Worm (Caenorhabditis elegans) whole organism, L4 larva: ENCODE results near the gene folt-1.

Source experiments
- D1046.2 ChIP-seq: fragments of 200-800 bp; sonication (Bioruptor generic); IDR thresholded peaks from 2 replicates; pipeline ENCODE4 v1.3.6; 2022; ENCODE audit warnings: missing genetic modification characterization, missing compliant biosample characterization
- F26F4.8 ChIP-seq: fragments of 200-800 bp; sonication (Bioruptor generic); conservative IDR thresholded peaks from 2 replicates; pipeline ENCODE4 v1.3.6; 2022; ENCODE audit warnings: missing genetic modification characterization, missing compliant biosample characterization
- T20F7.1 ChIP-seq: fragments of 200-800 bp; sonication (Bioruptor generic); optimal IDR thresholded peaks from 2 replicates; lab custom pipeline; 2018; ENCODE audit warnings: mild to moderate bottlenecking, missing genetic modification characterization, missing compliant biosample characterization
- T26A8.4 ChIP-seq: fragments of 200-800 bp; sonication (Bioruptor generic); IDR thresholded peaks from 2 replicates; pipeline ENCODE4 v1.3.6; 2022; ENCODE audit warnings: missing genetic modification characterization, missing compliant biosample characterization
- Y105C5A.15 ChIP-seq: fragments of 200-800 bp; sonication (Bioruptor generic); IDR thresholded peaks from 2 replicates; pipeline ENCODE4 v1.3.6; 2022; ENCODE audit warnings: missing genetic modification characterization, missing compliant biosample characterization
- Y48G9A.11 ChIP-seq: fragments of 200-800 bp; sonication (Bioruptor generic); IDR thresholded peaks from 2 replicates; pipeline ENCODE4 v1.3.6; 2022; ENCODE audit warnings: missing genetic modification reagents, missing genetic modification characterization, missing compliant biosample characterization
- Y75B8A.6 ChIP-seq: fragments of 200-800 bp; sonication (Bioruptor generic); IDR thresholded peaks from 2 replicates; pipeline ENCODE4 v1.3.6; 2022; ENCODE audit warnings: missing genetic modification reagents, missing genetic modification characterization, missing compliant biosample characterization
- ZK337.2 ChIP-seq: fragments of 200-800 bp; sonication (Bioruptor generic); IDR thresholded peaks from 2 replicates; pipeline ENCODE4 v1.3.6; 2022; ENCODE audit warnings: missing genetic modification reagents, missing genetic modification characterization, missing compliant biosample characterization
- ZK546.5 ChIP-seq, 2 experiments: sonication (generic microtip); optimal IDR thresholded peaks; 2 replicates each; lab custom pipeline; 2017; ENCODE audit warnings: missing biosample characterization in 2 of 2, missing genetic modification characterization in 2 of 2
- ama-1 ChIP-seq: fragments of 150-350 bp; optimal IDR thresholded peaks from 2 replicates; lab custom pipeline; 2014; ENCODE audit warnings: inconsistent platforms, mixed read lengths
- attf-4 ChIP-seq: sonication (generic microtip); optimal IDR thresholded peaks from 3 replicates; lab custom pipeline; 2017; ENCODE audit warnings: missing biosample characterization, missing genetic modification characterization
- ceh-32 ChIP-seq: sonication (generic microtip); optimal IDR thresholded peaks from 2 replicates; lab custom pipeline; 2016; ENCODE audit warnings: mild to moderate bottlenecking, missing genetic modification characterization, missing compliant biosample characterization; ENCODE audit not compliant: poor library complexity
- ceh-62 ChIP-seq: sonication (generic microtip); optimal IDR thresholded peaks from 2 replicates; lab custom pipeline; 2017; ENCODE audit warnings: missing biosample characterization, missing genetic modification characterization
- cey-2 ChIP-seq: sonication (generic microtip); optimal IDR thresholded peaks from 3 replicates; lab custom pipeline; 2017; ENCODE audit warnings: missing genetic modification characterization, mild to moderate bottlenecking, missing compliant biosample characterization, antibody characterized with exemption, borderline replicate concordance; ENCODE audit not compliant: insufficient read depth
- ctbp-1 ChIP-seq: fragments of 200-800 bp; sonication (Bioruptor generic); IDR thresholded peaks from 2 replicates; pipeline ENCODE4 v1.3.6; 2022; ENCODE audit warnings: missing genetic modification reagents, missing genetic modification characterization, missing compliant biosample characterization
- daf-16 ChIP-seq, 3 experiments: sonication (generic microtip); optimal IDR thresholded peaks; 2 replicates each; lab custom pipeline; 2016 to 2017; ENCODE audit warnings: missing genetic modification characterization in 3 of 3, missing genetic modification reagents in 3 of 3, mild to moderate bottlenecking in 2 of 3, missing compliant biosample characterization in 2 of 3, missing biosample characterization in 1 of 3, moderate library complexity in 1 of 3
- daf-8 ChIP-seq: fragments of 200-800 bp; sonication (Bioruptor generic); IDR thresholded peaks from 2 replicates; pipeline ENCODE4 v1.3.6; 2022; ENCODE audit warnings: missing genetic modification characterization, missing compliant biosample characterization
- dmd-6 ChIP-seq: fragments of 200-800 bp; sonication (Bioruptor generic); IDR thresholded peaks from 2 replicates; pipeline ENCODE4 v1.3.6; 2022; ENCODE audit warnings: missing genetic modification reagents, missing genetic modification characterization, missing compliant biosample characterization
- dmd-8 ChIP-seq: fragments of 200-800 bp; sonication (Bioruptor generic); IDR thresholded peaks from 2 replicates; pipeline ENCODE4 v1.3.6; 2022; ENCODE audit warnings: missing genetic modification characterization, missing compliant biosample characterization
- dpl-1 ChIP-seq: fragments of 150-350 bp; optimal IDR thresholded peaks from 2 replicates; lab custom pipeline; 2014; ENCODE audit warnings: missing biosample characterization, missing genetic modification reagents, missing genetic modification characterization
- duxl-1 ChIP-seq: sonication (generic microtip); optimal IDR thresholded peaks from 2 replicates; lab custom pipeline; 2016; ENCODE audit warnings: mild to moderate bottlenecking, missing genetic modification characterization, moderate library complexity, missing compliant biosample characterization; ENCODE audit not compliant: poor library complexity
- dve-1 ChIP-seq: sonication (generic microtip); optimal IDR thresholded peaks from 2 replicates; lab custom pipeline; 2017; ENCODE audit warnings: antibody characterized with exemption, mild to moderate bottlenecking, missing genetic modification characterization, missing compliant biosample characterization; ENCODE audit not compliant: insufficient read depth
- fkh-10 ChIP-seq: fragments of 150-350 bp; optimal IDR thresholded peaks from 2 replicates; lab custom pipeline; 2014; ENCODE audit warnings: missing biosample characterization, missing genetic modification reagents, missing genetic modification characterization
- lin-1 ChIP-seq: fragments of 200-800 bp; sonication (Bioruptor generic); IDR thresholded peaks from 2 replicates; pipeline ENCODE4 v1.3.6; 2022; ENCODE audit warnings: missing genetic modification reagents, missing genetic modification characterization, missing compliant biosample characterization
- lin-15B ChIP-seq: fragments of 150-350 bp; sonication (generic microtip); optimal IDR thresholded peaks from 3 replicates; lab custom pipeline; 2014; ENCODE audit warnings: missing biosample characterization, missing genetic modification characterization
- lin-39 ChIP-seq: fragments of 150-350 bp; optimal IDR thresholded peaks from 2 replicates; lab custom pipeline; 2014; ENCODE audit warnings: missing biosample characterization, missing genetic modification reagents, missing genetic modification characterization
- lsy-2 ChIP-seq, 2 experiments: fragments of 150-350 bp in 1 of 2; sonication (generic microtip) in 1 of 2; optimal IDR thresholded peaks; 2 replicates each; lab custom pipeline; 2014 to 2017; ENCODE audit warnings: missing biosample characterization in 2 of 2, missing genetic modification characterization in 2 of 2
- madf-5 ChIP-seq, 2 experiments: fragments of 200-800 bp; sonication (Bioruptor generic); IDR thresholded peaks; 2 replicates each; pipeline ENCODE4 v1.3.6; 2022; ENCODE audit warnings: missing compliant biosample characterization in 2 of 2, missing genetic modification characterization in 2 of 2
- mdl-1 ChIP-seq, 2 experiments: fragments of 150-350 bp in 1 of 2; sonication (generic microtip) in 1 of 2; optimal IDR thresholded peaks; 2 replicates each; lab custom pipeline; 2014 to 2017; ENCODE audit warnings: missing biosample characterization in 2 of 2, missing genetic modification characterization in 2 of 2
- mep-1 ChIP-seq: fragments of 150-350 bp; sonication (generic microtip); optimal IDR thresholded peaks from 3 replicates; lab custom pipeline; 2014; ENCODE audit warnings: missing biosample characterization, missing genetic modification characterization
- mes-2 ChIP-seq: sonication (generic microtip); optimal IDR thresholded peaks from 2 replicates; lab custom pipeline; 2016; ENCODE audit warnings: missing genotype, mild to moderate bottlenecking, missing genetic modification characterization, missing compliant biosample characterization; ENCODE audit not compliant: poor library complexity, severe bottlenecking
- mxl-2 ChIP-seq: fragments of 200-800 bp; sonication (Bioruptor generic); conservative IDR thresholded peaks from 2 replicates; pipeline ENCODE4 v1.3.6; 2022; ENCODE audit warnings: missing genetic modification reagents, missing genetic modification characterization, missing compliant biosample characterization
- nhr-10 ChIP-seq: fragments of 150-350 bp; optimal IDR thresholded peaks from 2 replicates; lab custom pipeline; 2014; ENCODE audit warnings: missing biosample characterization, missing genetic modification characterization
- nhr-102 ChIP-seq: sonication (generic microtip); optimal IDR thresholded peaks from 2 replicates; lab custom pipeline; 2016; ENCODE audit warnings: mild to moderate bottlenecking, missing genetic modification characterization, moderate library complexity, missing compliant biosample characterization
- nhr-237 ChIP-seq: sonication (generic microtip); optimal IDR thresholded peaks from 2 replicates; lab custom pipeline; 2017; ENCODE audit warnings: missing biosample characterization, missing genetic modification characterization
- nhr-25 ChIP-seq: sonication (generic microtip); optimal IDR thresholded peaks from 2 replicates; lab custom pipeline; 2017; ENCODE audit warnings: missing genetic modification characterization, mild to moderate bottlenecking, missing compliant biosample characterization, antibody characterized with exemption, moderate library complexity, borderline replicate concordance; ENCODE audit not compliant: insufficient read depth
- nhr-28 ChIP-seq: fragments of 150-350 bp; optimal IDR thresholded peaks from 2 replicates; lab custom pipeline; 2014; ENCODE audit warnings: missing biosample characterization, missing genetic modification characterization
- nhr-41 ChIP-seq: fragments of 200-800 bp; sonication (Bioruptor generic); IDR thresholded peaks from 2 replicates; pipeline ENCODE4 v1.3.6; 2022; ENCODE audit warnings: missing genetic modification reagents, missing genetic modification characterization, missing compliant biosample characterization
- nhr-48 ChIP-seq: sonication (generic microtip); optimal IDR thresholded peaks from 2 replicates; lab custom pipeline; 2016; ENCODE audit warnings: mild to moderate bottlenecking, missing genetic modification characterization, missing compliant biosample characterization
- nhr-6 ChIP-seq: fragments of 150-350 bp; optimal IDR thresholded peaks from 2 replicates; lab custom pipeline; 2014; ENCODE audit warnings: missing biosample characterization, missing genetic modification characterization
- nhr-77 ChIP-seq: fragments of 150-350 bp; optimal IDR thresholded peaks from 2 replicates; lab custom pipeline; 2014; ENCODE audit warnings: missing biosample characterization, missing genetic modification characterization
- pha-4 ChIP-seq, 2 experiments: fragments of 150-350 bp in 1 of 2; fragments of 200-800 bp in 1 of 2; sonication (Bioruptor generic) in 1 of 2; IDR thresholded peaks in 1 of 2; optimal IDR thresholded peaks in 1 of 2; 2 replicates each; pipeline versions ENCODE4 v1.3.6 to Lab custom; 2014 to 2022; ENCODE audit warnings: missing genetic modification characterization in 2 of 2, missing genetic modification reagents in 2 of 2, missing biosample characterization in 1 of 2, missing compliant biosample characterization in 1 of 2
- pqm-1 ChIP-seq: sonication (generic microtip); optimal IDR thresholded peaks from 2 replicates; lab custom pipeline; 2017; ENCODE audit warnings: missing biosample characterization, missing genetic modification characterization
- rbr-2 ChIP-seq: sonication (generic microtip); optimal IDR thresholded peaks from 2 replicates; lab custom pipeline; 2016; ENCODE audit warnings: missing genotype, missing genetic modification characterization, missing compliant biosample characterization
- saeg-2 ChIP-seq: fragments of 200-800 bp; sonication (Bioruptor generic); IDR thresholded peaks from 2 replicates; pipeline ENCODE4 v1.3.6; 2022; ENCODE audit warnings: missing genetic modification reagents, missing genetic modification characterization, missing compliant biosample characterization
- skn-1 ChIP-seq: fragments of 150-350 bp; optimal IDR thresholded peaks from 2 replicates; lab custom pipeline; 2014; ENCODE audit warnings: missing biosample characterization, missing genetic modification characterization
- spr-3 ChIP-seq: fragments of 200-800 bp; sonication (Bioruptor generic); optimal IDR thresholded peaks from 2 replicates; lab custom pipeline; 2018; ENCODE audit warnings: mild to moderate bottlenecking, missing genetic modification characterization, missing compliant biosample characterization
- tag-97 ChIP-seq: fragments of 200-800 bp; sonication (Bioruptor generic); IDR thresholded peaks from 2 replicates; pipeline ENCODE4 v1.3.6; 2022; ENCODE audit warnings: missing genetic modification characterization, missing compliant biosample characterization
- zfp-2 ChIP-seq: sonication (generic microtip); optimal IDR thresholded peaks from 2 replicates; lab custom pipeline; 2016; ENCODE audit warnings: mild to moderate bottlenecking, missing genetic modification characterization, missing compliant biosample characterization

The folt-1 gene

DNA sequence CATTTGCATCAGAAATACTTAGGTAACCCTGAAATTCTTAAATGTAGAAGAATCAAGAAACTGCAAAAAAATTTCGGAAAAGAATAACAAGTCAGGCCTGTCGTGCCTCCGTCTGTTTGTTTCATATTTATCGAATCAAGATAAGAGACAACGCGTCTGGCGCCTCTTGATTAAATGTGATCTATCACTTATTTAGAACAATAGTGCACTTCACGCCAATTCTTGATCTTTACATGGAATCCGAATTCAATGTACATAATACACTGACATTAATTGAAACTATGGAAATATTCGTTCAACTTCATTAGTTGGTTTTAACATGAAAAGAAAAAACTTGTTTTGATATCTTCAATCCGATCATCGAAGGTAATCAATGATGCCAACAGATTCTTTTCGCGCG lies 18.8 kb upstream of the folt-1 start, which contains the start of gene mboa-2 (continued):
- TF ChIP-seq zfp-2 (tag; lab: Kevin White, UChicago), result no peak
- TF ChIP-seq rbr-2 (tag; lab: Kevin White, UChicago), result peak; percentile 20
- no peak for TF ChIP-seq lin-39
- no peak for TF ChIP-seq skn-1
- TF ChIP-seq nhr-41, result no peak
- TF ChIP-seq D1046.2 (GFP tag; lab: Robert Waterston, UW), result no peak
- TF ChIP-seq cey-2 (tag; lab: Kevin White, UChicago), result no peak
- TF ChIP-seq mxl-2 (GFP tag; lab: Robert Waterston, UW), result no peak
- TF ChIP-seq nhr-48 (tag; lab: Kevin White, UChicago), result peak; percentile 12
- TF ChIP-seq Y75B8A.6 (GFP tag; lab: Robert Waterston, UW), result no peak
- no peak for TF ChIP-seq nhr-25
- TF ChIP-seq pha-4 (GFP tag; IDR thresholded peaks at IDR 0.05; lab: Robert Waterston, UW), result no peak
- TF ChIP-seq pha-4 (tag; optimal IDR thresholded peaks at IDR 0.05; lab: Kevin White, UChicago), result no peak
- TF ChIP-seq Y105C5A.15, result no peak
- TF ChIP-seq madf-5 (GFP tag; IDR thresholded peaks at IDR 0.05; lab: Robert Waterston, UW), result no peak
- TF ChIP-seq dmd-8 (GFP tag; lab: Robert Waterston, UW), result no peak
- TF ChIP-seq nhr-237 (tag; lab: Kevin White, UChicago), result no peak
- no peak for TF ChIP-seq Y48G9A.11
- TF ChIP-seq tag-97 (GFP tag; lab: Robert Waterston, UW), result no peak
- TF ChIP-seq nhr-6 (tag; lab: Kevin White, UChicago), result no peak
- no peak for TF ChIP-seq ama-1 (lab: Kevin White, UChicago)
- TF ChIP-seq daf-16 (GFP tag; optimal IDR thresholded peaks at IDR 0.05; lab: Kevin White, UChicago), result peak in 1 of 2 experiments; percentile 79
- peak; percentile 76 for TF ChIP-seq daf-16 (tag; optimal IDR thresholded peaks at IDR 0.05; lab: Kevin White, UChicago)
- TF ChIP-seq T20F7.1, result peak; percentile 65
- no peak for TF ChIP-seq nhr-77 (tag; lab: Kevin White, UChicago)
- peak; percentile 52 for TF ChIP-seq dmd-6
- TF ChIP-seq ceh-62, result no peak
- no peak for TF ChIP-seq ctbp-1 (GFP tag; lab: Robert Waterston, UW)
- peak; percentile 50 for TF ChIP-seq nhr-28
- no peak for TF ChIP-seq F26F4.8 (GFP tag; lab: Robert Waterston, UW)
- peak; percentile 66 for TF ChIP-seq mep-1 (tag; lab: Kevin White, UChicago)
- TF ChIP-seq dve-1 (tag; lab: Kevin White, UChicago), result peak; percentile 83
- peak; percentile 56 for TF ChIP-seq nhr-102
- peak; percentile 72 for TF ChIP-seq duxl-1
- TF ChIP-seq mes-2 (tag; lab: Kevin White, UChicago), result peak; percentile 51
- TF ChIP-seq saeg-2, result no peak

DNA sequence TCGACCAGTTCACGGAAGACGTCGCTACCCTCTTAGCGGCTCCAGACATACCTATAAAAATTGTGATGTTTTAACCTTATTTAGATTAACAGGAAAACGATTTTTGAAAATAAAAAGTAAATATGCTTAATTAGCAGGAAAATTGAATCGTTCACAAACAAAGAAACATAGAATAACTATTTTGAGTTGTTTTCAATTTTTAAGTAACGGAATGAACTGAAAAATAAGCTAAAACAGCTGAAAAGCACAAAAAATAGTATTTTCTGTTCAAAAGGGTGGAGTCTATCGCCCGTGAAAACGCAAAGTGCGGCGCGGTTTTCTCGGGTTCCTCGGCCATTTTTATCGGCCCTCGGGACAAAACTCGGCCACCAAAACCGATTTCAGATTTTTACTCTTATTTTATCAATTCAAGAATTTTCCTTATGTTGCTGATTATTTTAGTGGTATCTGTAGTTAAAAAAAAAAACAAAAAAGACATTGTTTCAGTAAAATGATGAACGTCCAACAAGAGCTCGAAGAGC lies 17.4 kb upstream of the folt-1 start, which contains the start of the genes atp-5 and lmtr-3:
Gene atp-5 (minus strand): TSS at position 51 of the 521 bp plus-strand sequence.
Gene lmtr-3 (plus strand): TSS at position 370 of the 521 bp plus-strand sequence.
- TF ChIP-seq spr-3 (GFP tag; lab: Kevin White, UChicago), result no peak
- TF ChIP-seq dmd-6, result peak; percentile 85
- peak in 1 of 2 experiments; percentile 64; a peak in 1 of 4 replicates for TF ChIP-seq madf-5 (GFP tag; IDR thresholded peaks at IDR 0.05; lab: Robert Waterston, UW)
- TF ChIP-seq dpl-1 (GFP tag; lab: Kevin White, UChicago), result peak; percentile 70
- no peak for TF ChIP-seq daf-8 (GFP tag; lab: Robert Waterston, UW)
- 0 out of 2 replicates have a peak, but pooled peaks have one; percentile 14 for TF ChIP-seq pha-4 (GFP tag; IDR thresholded peaks at IDR 0.05; lab: Robert Waterston, UW)
- TF ChIP-seq pha-4 (tag; optimal IDR thresholded peaks at IDR 0.05; lab: Kevin White, UChicago), result no peak
- no peak for TF ChIP-seq lin-15B
- TF ChIP-seq nhr-28, result peak; percentile 69
- TF ChIP-seq ceh-32 (tag; lab: Kevin White, UChicago), result no peak
- TF ChIP-seq ZK546.5 (tag; optimal IDR thresholded peaks at IDR 0.05; lab: Kevin White, UChicago), result no peak
- TF ChIP-seq mdl-1 (tag; optimal IDR thresholded peaks at IDR 0.05; lab: Kevin White, UChicago), result peak in 1 of 2 experiments; percentile 48
- TF ChIP-seq T26A8.4 (GFP tag; lab: Robert Waterston, UW), result peak; percentile 32; the same call in 1 of the 2 replicates
- TF ChIP-seq pqm-1 (tag; lab: Kevin White, UChicago), result no peak
- TF ChIP-seq attf-4 (tag; lab: Kevin White, UChicago), result no peak
- TF ChIP-seq ZK337.2 (GFP tag; lab: Robert Waterston, UW), result peak; percentile 86; the same call in 1 of the 2 replicates
- peak; percentile 57 for TF ChIP-seq rbr-2 (tag; lab: Kevin White, UChicago)
- peak in 1 of 2 experiments; percentile 67 for TF ChIP-seq lsy-2 (tag; optimal IDR thresholded peaks at IDR 0.05; lab: Kevin White, UChicago)
- no peak for TF ChIP-seq F26F4.8 (GFP tag; lab: Robert Waterston, UW)
- TF ChIP-seq Y105C5A.15, result no peak
- no peak for TF ChIP-seq fkh-10 (GFP tag; lab: Kevin White, UChicago)
- TF ChIP-seq nhr-10 (tag; lab: Kevin White, UChicago), result no peak
- no peak for TF ChIP-seq nhr-237 (tag; lab: Kevin White, UChicago)
- TF ChIP-seq lin-1 (GFP tag; lab: Robert Waterston, UW), result no peak
